Fruit fly (Drosophila melanogaster) whole organism, wandering third instar larva: ENCODE data around the gene grk.

Source experiments
- Abd-B ChIP-seq: fragments of >200 bp; optimal IDR thresholded peaks from 2 replicates; lab custom pipeline; 2017; ENCODE audit warnings: missing biosample characterization, missing genetic modification characterization
- CG32264 ChIP-seq: fragments of 200-800 bp; sonication (Bioruptor generic); optimal IDR thresholded peaks from 2 replicates; lab custom pipeline; 2016; ENCODE audit warnings: missing biosample characterization, missing genetic modification characterization
- CG9705 ChIP-seq: fragments of 200-800 bp; sonication (Bioruptor generic); optimal IDR thresholded peaks from 2 replicates; lab custom pipeline; 2018; ENCODE audit warnings: missing biosample characterization, mild to moderate bottlenecking, missing genetic modification characterization
- CrebA ChIP-seq: fragments of 200-800 bp; sonication (Bioruptor generic); optimal IDR thresholded peaks from 2 replicates; lab custom pipeline; 2016; ENCODE audit warnings: missing biosample characterization, mild to moderate bottlenecking, missing genetic modification characterization, borderline replicate concordance
- Dif ChIP-seq: fragments of 200-275, 200-300 bp; sonication (Bioruptor generic); optimal IDR thresholded peaks from 2 replicates; lab custom pipeline; 2018; ENCODE audit warnings: missing biosample characterization, missing genetic modification characterization; ENCODE audit not compliant: partially characterized antibody
- Hr78 ChIP-seq: fragments of >200 bp; optimal IDR thresholded peaks from 2 replicates; lab custom pipeline; 2017; ENCODE audit warnings: missing biosample characterization, missing genetic modification characterization
- Hr83 ChIP-seq: fragments of 200-300 bp; sonication (Bioruptor generic); optimal IDR thresholded peaks from 2 replicates; lab custom pipeline; 2016; ENCODE audit warnings: missing biosample characterization, mild to moderate bottlenecking, missing genetic modification characterization, moderate library complexity; ENCODE audit not compliant: poor library complexity, severe bottlenecking
- Mio ChIP-seq: sonication (Bioruptor generic); optimal IDR thresholded peaks from 2 replicates; lab custom pipeline; 2016; ENCODE audit warnings: missing biosample characterization, missing genetic modification characterization
- Myc ChIP-seq: fragments of >200 bp; optimal IDR thresholded peaks from 2 replicates; lab custom pipeline; 2017
- N ChIP-seq: fragments of >200 bp; optimal IDR thresholded peaks from 2 replicates; lab custom pipeline; 2018; ENCODE audit warnings: missing biosample characterization, missing external identifiers, missing genetic modification characterization
- Rel ChIP-seq, 2 experiments: fragments of 200-800 bp; sonication (Bioruptor generic) in 1 of 2; optimal IDR thresholded peaks; 2 replicates in 1 of 2; 3 replicates in 1 of 2; lab custom pipeline; 2016 to 2019; ENCODE audit warnings: mild to moderate bottlenecking in 2 of 2, missing biosample characterization in 2 of 2, missing genetic modification characterization in 2 of 2, moderate library complexity in 1 of 2
- Sp1 ChIP-seq: fragments of 200-800 bp; sonication (Bioruptor generic); optimal IDR thresholded peaks from 3 replicates; lab custom pipeline; 2019; ENCODE audit warnings: missing biosample characterization, mild to moderate bottlenecking, missing genetic modification characterization, moderate library complexity
- Vsx2 ChIP-seq: fragments of 200-300, 225-300 bp; sonication (Bioruptor generic); optimal IDR thresholded peaks from 2 replicates; lab custom pipeline; 2018; ENCODE audit warnings: missing biosample characterization, missing genetic modification characterization; ENCODE audit not compliant: partially characterized antibody
- brk ChIP-seq: fragments of 200-800 bp; sonication (Bioruptor generic); optimal IDR thresholded peaks from 2 replicates; lab custom pipeline; 2016; ENCODE audit warnings: missing biosample characterization, mild to moderate bottlenecking, missing genetic modification characterization
- dl ChIP-seq, 2 experiments: fragments of 175-275, 200-275 bp in 1 of 2; fragments of 200-275 bp in 1 of 2; sonication (Bioruptor generic); optimal IDR thresholded peaks; lab custom pipeline; 2018; ENCODE audit warnings: mild to moderate bottlenecking in 2 of 2, missing biosample characterization in 2 of 2, missing genetic modification characterization in 2 of 2, moderate library complexity in 2 of 2; ENCODE audit not compliant: partially characterized antibody in 2 of 2, insufficient read depth in 1 of 2
- dsf ChIP-seq: sonication (Bioruptor generic); optimal IDR thresholded peaks from 2 replicates; lab custom pipeline; 2016; ENCODE audit warnings: missing biosample characterization, missing genetic modification characterization, borderline replicate concordance
- ey ChIP-seq: fragments of 200-800 bp; sonication (Bioruptor generic); optimal IDR thresholded peaks from 2 replicates; lab custom pipeline; 2016; ENCODE audit warnings: missing biosample characterization, missing genetic modification characterization
- foxo ChIP-seq, 2 experiments: fragments of 200-800 bp; sonication (Bioruptor generic); optimal IDR thresholded peaks; 2 replicates in 1 of 2; 3 replicates in 1 of 2; lab custom pipeline; 2016 to 2017; ENCODE audit warnings: missing biosample characterization in 2 of 2, missing genetic modification characterization in 2 of 2
- fru ChIP-seq: fragments of 200-800 bp; sonication (Bioruptor generic); optimal IDR thresholded peaks from 3 replicates; lab custom pipeline; 2016; ENCODE audit warnings: missing biosample characterization, mild to moderate bottlenecking, missing genetic modification characterization
- psq ChIP-seq: fragments of 200-800 bp; sonication (Bioruptor generic); optimal IDR thresholded peaks from 3 replicates; lab custom pipeline; 2017; ENCODE audit warnings: missing biosample characterization, mild to moderate bottlenecking, missing genetic modification characterization, moderate library complexity
- rgr ChIP-seq: fragments of 200-800 bp; sonication (Bioruptor generic); optimal IDR thresholded peaks from 3 replicates; lab custom pipeline; 2016; ENCODE audit warnings: missing biosample characterization, mild to moderate bottlenecking, missing genetic modification characterization
- sage ChIP-seq: fragments of 200-800 bp; sonication (Bioruptor generic); optimal IDR thresholded peaks from 2 replicates; lab custom pipeline; 2016; ENCODE audit warnings: missing biosample characterization, mild to moderate bottlenecking, missing genetic modification characterization
- sv ChIP-seq: fragments of 200-800 bp; sonication (Bioruptor generic); optimal IDR thresholded peaks from 3 replicates; lab custom pipeline; 2016; ENCODE audit warnings: missing biosample characterization, missing genetic modification characterization
- usp ChIP-seq: fragments of >200 bp; optimal IDR thresholded peaks from 2 replicates; lab custom pipeline; 2017; ENCODE audit warnings: missing biosample characterization, missing genetic modification characterization

Gene grk

dm6 chr2L:8433512-8433911 lies at the start of gene grk:
TSS of gene grk (minus strand) at chr2L:8433598.
- TF ChIP-seq CrebA, result no peak
- TF ChIP-seq Dif (GFP tag; lab: Kevin White, UChicago), result peak; percentile 22

DNA sequence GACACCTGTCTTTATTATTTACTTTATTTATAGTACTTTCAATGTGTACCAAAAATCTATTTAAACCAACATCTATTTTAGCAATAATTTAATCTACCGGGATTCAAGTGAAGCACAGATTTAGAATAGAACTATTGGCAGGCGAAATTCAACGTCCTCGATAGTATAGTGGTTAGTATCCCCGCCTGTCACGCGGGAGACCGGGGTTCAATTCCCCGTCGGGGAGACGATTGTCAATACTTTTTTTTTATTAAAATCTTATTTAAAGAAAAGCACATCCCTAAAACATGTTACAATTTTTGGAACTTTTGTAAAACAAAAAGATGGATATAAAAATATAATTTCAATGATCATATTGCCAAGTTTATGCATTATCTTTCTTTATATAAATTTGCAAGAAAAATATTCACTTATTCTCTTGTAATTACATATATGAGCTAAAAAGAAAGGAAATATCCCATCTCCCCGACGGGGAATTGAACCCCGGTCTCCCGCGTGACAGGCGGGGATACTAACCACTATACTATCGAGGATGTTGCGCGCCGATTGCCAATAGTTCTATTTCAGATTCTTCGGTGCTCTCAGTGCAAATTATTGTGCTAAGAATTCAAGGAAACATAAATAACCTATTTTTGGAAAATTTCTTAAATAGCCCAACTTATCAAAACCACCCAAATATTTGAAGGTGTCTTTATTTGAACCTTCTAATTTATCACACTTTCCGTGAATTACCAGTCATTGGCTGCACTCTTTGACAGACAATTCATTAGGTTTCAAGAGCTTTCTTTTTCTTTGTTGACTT lies 48.4 kb upstream of the grk start, which contains the start of gene CG43796:
CG43796 (plus strand) TSS at position 752 of the 802 bp plus-strand sequence.
- TF ChIP-seq psq, result no peak
- TF ChIP-seq ey (GFP tag; lab: Kevin White, UChicago), result no peak
- TF ChIP-seq Rel (GFP tag; optimal IDR thresholded peaks at IDR 0.05; lab: Kevin White, UChicago), result no peak
- peak; percentile 50 for TF ChIP-seq Rel (tag; optimal IDR thresholded peaks at IDR 0.05; lab: Kevin White, UChicago)

DNA sequence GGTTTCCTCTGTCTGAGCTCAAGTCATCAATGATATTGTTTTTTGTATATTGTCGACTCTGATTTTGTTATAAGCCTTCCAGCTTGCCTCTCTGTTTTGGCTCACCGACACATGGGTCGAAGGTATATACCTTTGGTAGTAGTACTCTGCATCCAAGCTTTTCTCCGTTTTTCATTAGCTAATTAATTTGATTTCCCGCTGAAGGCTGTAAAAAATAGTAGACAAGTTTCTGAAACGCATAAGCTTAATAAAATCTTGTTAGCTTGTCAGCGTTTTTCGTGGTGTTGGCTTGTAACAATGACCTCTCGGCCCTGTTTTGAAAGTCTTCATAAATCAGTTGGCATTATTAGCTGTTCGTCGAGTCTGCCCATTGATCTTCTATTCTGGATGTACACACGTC lies 47.4 kb upstream of the grk start:
- TF ChIP-seq dsf (GFP tag; lab: Kevin White, UChicago) (no peak), CrebA (no peak), foxo (GFP tag; optimal IDR thresholded peaks at IDR 0.05; lab: Kevin White, UChicago) (no peak), Mio (no peak), Hr78 (GFP tag; lab: Kevin White, UChicago) (no peak), Myc (lab: Kevin White, UChicago) (no peak)

DNA sequence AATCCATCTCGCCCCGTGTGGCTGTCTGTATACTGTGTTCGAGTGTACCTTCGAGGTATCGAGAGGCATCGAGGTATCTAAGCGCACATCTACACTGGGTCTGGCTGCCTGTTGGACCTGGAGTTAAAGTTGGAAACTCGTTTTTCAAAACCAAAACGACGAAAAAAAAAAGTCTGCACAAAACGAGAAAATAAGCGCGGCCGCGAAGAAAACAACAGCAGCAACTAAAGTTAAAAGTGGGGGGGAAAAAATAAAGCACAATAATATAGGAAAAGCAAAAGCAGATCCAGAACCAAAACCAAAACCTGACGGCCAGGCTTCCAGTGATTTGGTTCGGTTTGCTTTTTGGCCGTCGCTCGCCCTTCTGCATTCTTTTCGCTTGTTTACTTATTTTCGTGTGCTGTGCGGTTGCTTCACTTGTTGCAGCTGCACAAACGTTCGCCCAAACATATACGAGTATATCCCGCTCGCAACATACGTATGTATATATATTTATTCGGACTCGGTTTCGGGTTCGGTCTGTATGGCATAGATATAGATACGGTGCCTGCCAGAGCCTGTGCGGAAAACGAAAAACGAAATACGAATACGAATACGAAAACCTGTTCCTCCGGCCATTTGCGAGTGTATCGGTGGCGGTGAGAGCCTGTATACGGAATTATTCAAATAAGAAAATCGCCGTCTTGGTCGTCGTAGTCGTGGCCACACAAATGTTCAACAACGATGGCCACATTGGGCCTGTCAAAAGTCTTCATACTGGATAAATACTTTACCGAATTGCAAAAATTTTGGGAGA lies 45.7 kb upstream of the grk start:
- TF ChIP-seq brk (GFP tag; lab: Kevin White, UChicago), result peak; percentile 67
- TF ChIP-seq rgr (GFP tag; lab: Kevin White, UChicago), result no peak
- peak; percentile 45 for TF ChIP-seq psq
- TF ChIP-seq Vsx2, result peak; percentile 13
- no peak for TF ChIP-seq usp (GFP tag; lab: Kevin White, UChicago)
- TF ChIP-seq CrebA, result peak; percentile 90
- TF ChIP-seq Sp1 (GFP tag; lab: Kevin White, UChicago), result peak; percentile 84
- no peak for TF ChIP-seq CG9705
- TF ChIP-seq sage, result peak; percentile 47
- TF ChIP-seq fru (GFP tag; lab: Kevin White, UChicago), result peak; percentile 10
- TF ChIP-seq Rel (GFP tag; optimal IDR thresholded peaks at IDR 0.05; lab: Kevin White, UChicago), result peak; percentile 86
- peak; percentile 3 for TF ChIP-seq Rel (tag; optimal IDR thresholded peaks at IDR 0.05; lab: Kevin White, UChicago)

DNA sequence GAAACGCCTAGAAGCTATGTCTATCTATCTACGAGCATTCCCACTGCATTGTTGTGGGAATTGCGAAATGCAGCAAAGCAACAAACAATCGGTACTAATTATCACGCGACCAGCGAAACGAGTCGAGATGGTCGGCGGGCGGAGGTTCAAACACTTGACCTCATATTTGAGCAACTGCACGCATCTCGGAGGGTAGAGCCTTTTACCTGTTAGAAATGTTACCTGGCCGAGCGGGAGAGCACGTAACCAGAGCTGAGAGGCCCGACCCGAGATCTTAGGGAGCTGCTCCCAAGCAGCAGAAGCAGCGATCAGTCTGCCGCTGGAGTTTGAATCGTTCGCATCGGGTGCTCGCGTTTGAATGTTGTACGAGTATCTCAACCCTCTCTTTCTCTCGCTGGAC lies 45.0 kb upstream of the grk start:
- TF ChIP-seq foxo (GFP tag; optimal IDR thresholded peaks at IDR 0.05; lab: Kevin White, UChicago) (no peak), Hr83 (GFP tag; lab: Kevin White, UChicago) (peak; percentile 37), Rel (GFP tag; optimal IDR thresholded peaks at IDR 0.05; lab: Kevin White, UChicago) (no peak), Rel (tag; optimal IDR thresholded peaks at IDR 0.05; lab: Kevin White, UChicago) (no peak), CrebA (no peak), Abd-B (GFP tag; lab: Kevin White, UChicago) (no peak), Vsx2 (peak; percentile 29), fru (GFP tag; lab: Kevin White, UChicago) (no peak), Dif (GFP tag; lab: Kevin White, UChicago) (peak; percentile 73), CG32264 (GFP tag; lab: Kevin White, UChicago) (no peak), sv (no peak), Mio (no peak), dl (GFP tag; optimal IDR thresholded peaks at IDR 0.05; lab: Kevin White, UChicago; ENCODE audit: insufficient read depth in 1 of 2, partially characterized antibody in 2 of 2) (peak; percentile 68 to 70), rgr (GFP tag; lab: Kevin White, UChicago) (no peak)

DNA sequence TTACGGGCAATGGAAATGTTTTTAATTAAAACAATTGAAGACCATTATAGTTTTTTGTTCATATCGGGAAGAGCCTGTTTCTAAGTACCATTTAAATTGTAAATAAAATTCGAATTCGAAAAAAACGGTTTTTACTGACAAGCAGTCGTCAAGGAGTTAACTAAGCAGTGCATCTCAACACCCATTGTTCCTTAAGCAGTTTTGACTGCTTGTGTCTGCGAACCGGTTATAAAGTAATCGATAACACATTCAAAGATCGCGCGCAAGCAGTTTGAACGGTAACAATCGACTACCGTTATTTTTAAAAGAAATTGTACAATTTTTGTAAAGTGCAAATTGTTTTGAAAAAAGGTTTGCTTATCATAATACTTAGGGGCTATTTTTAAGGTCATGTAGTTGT lies 44.6 kb upstream of the grk start:
- peak; percentile 74 for TF ChIP-seq Myc (lab: Kevin White, UChicago)
- TF ChIP-seq Mio, result no peak
- TF ChIP-seq N, result peak; percentile 83
